Fruit fly (Drosophila melanogaster): ENCODE results near the gene tgo.

The tgo gene

DNA sequence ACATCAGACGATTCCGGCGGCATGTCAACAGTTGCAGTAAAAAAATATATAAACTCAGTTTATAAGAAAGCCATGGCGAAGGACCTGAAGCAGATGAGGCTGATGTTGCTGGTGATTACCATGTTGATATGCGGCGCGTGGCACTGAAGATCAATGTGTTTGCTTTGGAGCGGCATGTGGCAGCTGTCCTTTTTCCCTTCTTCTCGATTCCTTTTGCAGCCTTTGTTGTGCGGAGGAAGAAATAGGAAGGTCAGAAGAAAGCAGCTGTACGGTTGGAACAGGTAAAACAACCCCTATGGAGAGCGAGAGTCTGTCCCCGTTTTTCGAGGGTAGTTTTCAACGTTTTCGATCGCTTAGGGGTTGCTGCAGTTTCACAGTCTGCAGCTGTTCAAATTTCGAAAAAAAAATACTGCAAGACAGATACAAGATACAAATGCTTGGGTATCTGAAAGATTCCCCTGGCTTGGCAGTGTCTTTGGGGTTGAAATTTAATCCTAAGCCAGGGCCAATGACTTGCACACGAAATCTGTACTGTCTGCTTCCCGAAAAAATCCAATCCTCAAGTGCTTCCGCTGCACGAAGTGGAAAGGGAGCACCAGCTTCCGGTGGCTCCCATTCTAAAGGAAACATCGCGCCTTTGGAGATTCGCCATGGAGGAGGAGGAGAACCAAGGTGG, 5.2 kb upstream of the tgo start:
- TF ChIP-seq CG3032 (tag; optimal IDR thresholded peaks at IDR 0.05) (no peak), CG6792 (GFP tag; optimal IDR thresholded peaks at IDR 0.05) (no peak), lz (GFP tag; optimal IDR thresholded peaks at IDR 0.05) (no peak), CG32006 (GFP tag; optimal IDR thresholded peaks at IDR 0.05) (no peak), Ets21C (GFP tag; optimal IDR thresholded peaks at IDR 0.05) (no peak), vri (GFP tag; optimal IDR thresholded peaks at IDR 0.05) (no peak), CG8319 (GFP tag; optimal IDR thresholded peaks at IDR 0.05) (no peak), Sox102F (GFP tag; optimal IDR thresholded peaks at IDR 0.05) (no peak), CG6854 (GFP tag; optimal IDR thresholded peaks at IDR 0.05) (no peak), CG6808 (GFP tag; optimal IDR thresholded peaks at IDR 0.05) (no peak), dsx (GFP tag; optimal IDR thresholded peaks at IDR 0.05; ENCODE audit: poor library complexity, severe bottlenecking) (no peak), Lpt (GFP tag; optimal IDR thresholded peaks at IDR 0.05) (no peak), CG11762 (GFP tag; optimal IDR thresholded peaks at IDR 0.05; ENCODE audit: insufficient read depth) (no peak), CG1621 (tag; optimal IDR thresholded peaks at IDR 0.05) (no peak), Eip78C (GFP tag) (no peak), CG10631 (GFP tag; optimal IDR thresholded peaks at IDR 0.05) (no peak)

DNA sequence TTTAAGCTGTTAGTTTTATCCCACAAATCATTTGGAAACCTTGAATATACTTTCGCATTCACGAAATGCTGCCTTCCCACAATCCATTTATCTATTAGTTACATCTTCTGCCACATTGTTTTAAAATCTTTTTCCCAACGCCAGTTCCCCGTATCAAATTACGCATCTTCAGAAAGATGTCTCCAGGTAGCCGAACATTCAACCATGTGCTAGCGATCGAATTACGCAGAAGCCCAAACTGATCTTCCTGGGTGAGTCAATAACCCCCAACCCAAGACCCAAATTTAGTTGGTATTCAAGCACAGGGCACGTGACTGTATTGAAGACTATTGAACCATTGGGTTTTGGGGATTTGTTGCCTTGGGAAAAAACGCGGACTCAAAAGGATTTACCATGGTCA, 4.1 kb upstream of the tgo start:
- TF ChIP-seq CG31627 (GFP tag; optimal IDR thresholded peaks at IDR 0.05) (no peak), cyc (GFP tag; optimal IDR thresholded peaks at IDR 0.05) (no peak), Hr4 (GFP tag; optimal IDR thresholded peaks at IDR 0.05) (no peak), CG6163 (GFP tag; IDR thresholded peaks at IDR 0.05) (no peak), CG8119 (GFP tag; IDR thresholded peaks at IDR 0.05) (no peak), CG6792 (GFP tag; optimal IDR thresholded peaks at IDR 0.05) (no peak), CG11902 (GFP tag; optimal IDR thresholded peaks at IDR 0.05) (no peak), Hr39 (GFP tag; optimal IDR thresholded peaks at IDR 0.05) (no peak), fkh (GFP tag; optimal IDR thresholded peaks at IDR 0.05) (no peak), CG11762 (GFP tag; optimal IDR thresholded peaks at IDR 0.05; ENCODE audit: insufficient read depth) (no peak), CG34406 (GFP tag; optimal IDR thresholded peaks at IDR 0.05) (no peak), CG16779 (tag; optimal IDR thresholded peaks at IDR 0.05) (no peak)

dm6 chr3R:9016869-9017268, 3.0 kb downstream of the tgo start:
- TF ChIP-seq CG6854 (GFP tag; optimal IDR thresholded peaks at IDR 0.05) (no peak), Lpt (GFP tag; optimal IDR thresholded peaks at IDR 0.05) (no peak)

- no peak for TF ChIP-seq ss (GFP tag; optimal IDR thresholded peaks at IDR 0.05)
- peak; percentile 61 for TF ChIP-seq fkh (GFP tag; optimal IDR thresholded peaks at IDR 0.05)
- peak; percentile 14 for TF ChIP-seq Eip78C (GFP tag)
- TF ChIP-seq eg (GFP tag; IDR thresholded peaks at IDR 0.05) = no peak
Observed at dm6 chr3R:9014859-9015466, 4.9 kb downstream of the tgo start, which contains the start of the genes Kcmf1, Sf3b5 and CG11986. Kcmf1 (minus strand) TSS chr3R:9014909. Sf3b5 (minus strand) TSS chr3R:9015341. CG11986 (plus strand) TSS chr3R:9015446.

- TF ChIP-seq Gug (GFP tag; IDR thresholded peaks at IDR 0.05) = 0 out of 2 replicates have a peak, but pooled peaks have one; percentile 16
- TF ChIP-seq CG7368 (GFP tag; optimal IDR thresholded peaks at IDR 0.05) = no peak
- no peak for TF ChIP-seq CG16779 (tag; optimal IDR thresholded peaks at IDR 0.05)
- TF ChIP-seq cyc (GFP tag; optimal IDR thresholded peaks at IDR 0.05) = peak; percentile 55
- no peak for TF ChIP-seq CG4318 (GFP tag; optimal IDR thresholded peaks at IDR 0.05)
- TF ChIP-seq CG34406 (GFP tag; optimal IDR thresholded peaks at IDR 0.05) = no peak
- TF ChIP-seq CG6163 (GFP tag; IDR thresholded peaks at IDR 0.05) = peak; percentile 48; the same call in 2 of the 3 replicates
- peak; percentile 21 for TF ChIP-seq Sox15 (GFP tag; optimal IDR thresholded peaks at IDR 0.05)
- TF ChIP-seq acj6 (GFP tag; optimal IDR thresholded peaks at IDR 0.05) = peak; percentile 64
- TF ChIP-seq CG3032 (tag; optimal IDR thresholded peaks at IDR 0.05) = peak; percentile 54
- TF ChIP-seq CG6276 (GFP tag; optimal IDR thresholded peaks at IDR 0.05) = no peak
- TF ChIP-seq lz (GFP tag; optimal IDR thresholded peaks at IDR 0.05) = peak; percentile 68
- TF ChIP-seq eg (GFP tag; IDR thresholded peaks at IDR 0.05) = peak; percentile 60
- no peak for TF ChIP-seq CG10631 (GFP tag; optimal IDR thresholded peaks at IDR 0.05)
- TF ChIP-seq vri (GFP tag; optimal IDR thresholded peaks at IDR 0.05) = peak; percentile 99
- TF ChIP-seq Hr4 (GFP tag; optimal IDR thresholded peaks at IDR 0.05) = no peak
- TF ChIP-seq dac (GFP tag; optimal IDR thresholded peaks at IDR 0.05) = peak; percentile 37
- peak; percentile 74 for TF ChIP-seq esn (GFP tag; optimal IDR thresholded peaks at IDR 0.05)
- TF ChIP-seq ss (GFP tag; optimal IDR thresholded peaks at IDR 0.05) = peak in 1 of 2 experiments; percentile 59
- peak; percentile 54 for TF ChIP-seq Lpt (GFP tag; optimal IDR thresholded peaks at IDR 0.05)
- TF ChIP-seq fkh (GFP tag; optimal IDR thresholded peaks at IDR 0.05) = peak; percentile 68
- TF ChIP-seq topi (GFP tag; optimal IDR thresholded peaks at IDR 0.05) = peak; percentile 57
- TF ChIP-seq Hr39 (GFP tag; optimal IDR thresholded peaks at IDR 0.05) = no peak
- TF ChIP-seq CG31627 (GFP tag; optimal IDR thresholded peaks at IDR 0.05) = peak; percentile 75
- peak; percentile 32 for TF ChIP-seq dsx (GFP tag; optimal IDR thresholded peaks at IDR 0.05; ENCODE audit: poor library complexity, severe bottlenecking)
- TF ChIP-seq CG1621 (tag; optimal IDR thresholded peaks at IDR 0.05) = peak; percentile 22
- peak; percentile 47 for TF ChIP-seq CG6792 (GFP tag; optimal IDR thresholded peaks at IDR 0.05)
Observed at dm6 chr3R:9013765-9014380, 5.9 kb downstream of the tgo start.

All from whole organism, prepupa.